Fruit fly (Drosophila melanogaster): Measurements from ENCODE around the gene CG46412.

CG46412 gene

DNA sequence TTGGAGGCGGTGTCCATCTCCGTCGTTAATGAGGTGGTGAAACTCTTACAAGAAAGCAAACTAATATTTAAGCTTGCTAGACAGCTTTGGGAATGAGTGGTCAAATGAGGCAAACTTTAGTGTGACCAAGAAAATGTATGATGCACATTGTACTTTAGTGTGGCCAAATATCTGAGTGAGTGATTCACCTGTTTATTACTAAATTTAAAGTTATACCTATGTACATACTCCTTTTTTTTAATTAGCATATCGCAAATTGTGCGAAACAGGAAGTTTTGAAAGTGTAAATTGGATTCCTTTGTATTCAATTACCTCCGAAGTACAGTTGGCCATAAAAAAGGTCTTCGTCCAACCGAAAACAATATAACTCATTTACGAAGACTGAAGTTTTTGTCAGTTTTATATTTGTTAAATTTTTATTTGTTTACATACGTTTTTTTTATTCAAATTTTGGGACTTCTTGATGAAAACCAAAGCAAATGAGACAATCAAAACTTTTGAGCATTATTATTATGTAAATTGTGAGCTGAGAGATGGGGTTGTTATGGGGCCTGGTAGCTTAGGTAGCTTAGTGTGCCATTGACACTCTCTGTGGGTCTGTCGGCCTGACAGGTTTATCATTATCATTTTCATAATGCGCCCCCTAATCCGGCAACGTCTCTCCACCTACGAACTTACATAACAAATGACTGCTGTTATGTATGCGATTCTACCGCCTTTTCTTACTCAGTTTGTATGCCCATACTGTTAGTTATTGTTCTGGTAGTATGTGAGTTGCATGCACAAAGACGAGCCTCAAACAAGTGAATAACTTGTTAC, 24.2 kb downstream of the CG46412 start (continued):
- no peak for TF ChIP-seq topi (GFP tag; optimal IDR thresholded peaks at IDR 0.05)
- TF ChIP-seq CG15336 (GFP tag; IDR thresholded peaks at IDR 0.05), result no peak
- no peak for TF ChIP-seq cyc (GFP tag; optimal IDR thresholded peaks at IDR 0.05)

DNA sequence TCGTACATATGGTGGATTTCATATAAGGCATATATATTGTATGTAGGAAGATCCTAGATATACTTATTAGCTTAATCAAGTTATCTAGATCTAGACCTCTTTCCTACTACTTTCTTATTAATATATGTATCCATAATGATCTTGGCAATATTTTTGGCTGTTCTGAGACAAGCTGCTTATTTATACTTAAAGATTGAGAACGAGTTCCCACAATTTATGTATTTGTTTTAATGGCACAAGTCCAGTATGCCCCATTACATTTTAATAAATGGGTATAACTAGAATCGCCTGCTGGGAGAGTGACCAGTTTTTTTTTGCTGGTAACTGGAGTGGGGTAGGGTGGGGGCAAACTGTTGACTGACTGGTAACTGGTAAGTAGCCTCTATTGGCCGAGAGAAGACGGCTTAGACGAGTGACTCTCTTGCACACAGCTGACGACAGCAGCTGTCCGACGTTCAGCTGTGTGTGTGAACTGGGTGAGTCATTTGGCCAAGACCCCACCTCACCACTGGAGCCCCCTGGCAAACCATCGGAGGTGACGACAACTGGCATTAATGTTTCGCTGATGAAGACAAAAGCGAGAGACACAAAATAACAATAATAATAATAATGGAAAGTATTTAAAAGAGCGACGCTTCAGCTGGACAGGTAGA, 27.0 kb downstream of the CG46412 start:
- TF ChIP-seq dsx (GFP tag; optimal IDR thresholded peaks at IDR 0.05; ENCODE audit: poor library complexity, severe bottlenecking) (no peak), CG16779 (tag; optimal IDR thresholded peaks at IDR 0.05) (no peak), dac (GFP tag; optimal IDR thresholded peaks at IDR 0.05) (peak; percentile 45), CG4318 (GFP tag; optimal IDR thresholded peaks at IDR 0.05) (peak; percentile 54), CG1621 (tag; optimal IDR thresholded peaks at IDR 0.05) (no peak), Ets21C (GFP tag; optimal IDR thresholded peaks at IDR 0.05) (no peak), Eip75B (GFP tag; optimal IDR thresholded peaks at IDR 0.05) (no peak), esn (GFP tag; optimal IDR thresholded peaks at IDR 0.05) (no peak), Eip93F (GFP tag; optimal IDR thresholded peaks at IDR 0.05) (no peak), Sox102F (GFP tag; optimal IDR thresholded peaks at IDR 0.05) (no peak), CG34406 (GFP tag; optimal IDR thresholded peaks at IDR 0.05) (no peak), Hr4 (GFP tag; optimal IDR thresholded peaks at IDR 0.05) (peak; percentile 64), cyc (GFP tag; optimal IDR thresholded peaks at IDR 0.05) (no peak), eg (GFP tag; IDR thresholded peaks at IDR 0.05) (peak; percentile 59; the same call in 2 of the 3 replicates), CG9139 (GFP tag; optimal IDR thresholded peaks at IDR 0.05) (no peak), acj6 (GFP tag; optimal IDR thresholded peaks at IDR 0.05) (peak; percentile 15), CG6792 (GFP tag; optimal IDR thresholded peaks at IDR 0.05) (no peak), achi (GFP tag; optimal IDR thresholded peaks at IDR 0.05) (peak; percentile 10), CG8632 (GFP tag; optimal IDR thresholded peaks at IDR 0.05) (no peak), salr (GFP tag; optimal IDR thresholded peaks at IDR 0.05) (no peak), svp (GFP tag) (peak; percentile 41), CG11294 (GFP tag; IDR thresholded peaks at IDR 0.05) (peak; percentile 52; the same call in 1 of the 2 replicates), CG8119 (GFP tag; IDR thresholded peaks at IDR 0.05) (peak; percentile 68), CG10669 (GFP tag; optimal IDR thresholded peaks at IDR 0.05) (no peak), CG3032 (tag; optimal IDR thresholded peaks at IDR 0.05) (no peak), spab (GFP tag; optimal IDR thresholded peaks at IDR 0.05) (no peak), Met (GFP tag; optimal IDR thresholded peaks at IDR 0.05) (no peak), Hr38 (GFP tag; optimal IDR thresholded peaks at IDR 0.05) (no peak), Gug (GFP tag; IDR thresholded peaks at IDR 0.05) (no peak), fd85E (GFP tag; optimal IDR thresholded peaks at IDR 0.05) (no peak), lz (GFP tag; optimal IDR thresholded peaks at IDR 0.05) (peak; percentile 22), CG6854 (GFP tag; optimal IDR thresholded peaks at IDR 0.05) (no peak), Sox15 (GFP tag; optimal IDR thresholded peaks at IDR 0.05) (no peak), topi (GFP tag; optimal IDR thresholded peaks at IDR 0.05) (no peak), CG6276 (GFP tag; optimal IDR thresholded peaks at IDR 0.05) (peak; percentile 59), CG10631 (GFP tag; optimal IDR thresholded peaks at IDR 0.05) (peak; percentile 19), pdm3 (GFP tag; optimal IDR thresholded peaks at IDR 0.05) (peak; percentile 20), CG3919 (GFP tag; optimal IDR thresholded peaks at IDR 0.05) (peak; percentile 15), CG31627 (GFP tag; optimal IDR thresholded peaks at IDR 0.05) (no peak), Lpt (GFP tag; optimal IDR thresholded peaks at IDR 0.05) (peak; percentile 46), CG32006 (GFP tag; optimal IDR thresholded peaks at IDR 0.05) (peak; percentile 78), CG15336 (GFP tag; IDR thresholded peaks at IDR 0.05) (peak; percentile 73), Blimp-1 (GFP tag; optimal IDR thresholded peaks at IDR 0.05) (no peak), CG8319 (GFP tag; optimal IDR thresholded peaks at IDR 0.05) (no peak), vri (GFP tag; optimal IDR thresholded peaks at IDR 0.05) (no peak), ss (GFP tag; optimal IDR thresholded peaks at IDR 0.05) (no peak), Smox (GFP tag; optimal IDR thresholded peaks at IDR 0.05) (no peak)
